Fruit fly (Drosophila melanogaster): Measurements from ENCODE around the gene pzg.

pzg gene

dm6 chr3L:21253761-21254523 is 32.0 kb upstream of the pzg start (continued):
- TF ChIP-seq CG5953 (GFP tag; IDR thresholded peaks at IDR 0.05) (no peak), CG30020 (tag; optimal IDR thresholded peaks at IDR 0.05) (no peak), knrl (GFP tag; IDR thresholded peaks at IDR 0.05; ENCODE audit: partially characterized antibody) (no peak), zen (tag; optimal IDR thresholded peaks at IDR 0.05) (peak; percentile 28), CG11723 (GFP tag; optimal IDR thresholded peaks at IDR 0.05) (no peak), gro (GFP tag; optimal IDR thresholded peaks at IDR 0.05) (no peak), abd-A (tag; optimal IDR thresholded peaks at IDR 0.05) (no peak), CG7372 (GFP tag; IDR thresholded peaks at IDR 0.05) (no peak), CG9876 (GFP tag; optimal IDR thresholded peaks at IDR 0.05) (no peak), h (optimal IDR thresholded peaks at IDR 0.05) (no peak), nmo (GFP tag; optimal IDR thresholded peaks at IDR 0.05) (peak; percentile 73), bowl (GFP tag; IDR thresholded peaks at IDR 0.05) (no peak), Elba2 (GFP tag; optimal IDR thresholded peaks at IDR 0.05) (no peak), CG18619 (GFP tag; optimal IDR thresholded peaks at IDR 0.05) (no peak), twi (tag; optimal IDR thresholded peaks at IDR 0.05) (no peak), CG16779 (GFP tag; IDR thresholded peaks at IDR 0.05) (no peak), CG4854 (GFP tag; optimal IDR thresholded peaks at IDR 0.05) (no peak), lmd (GFP tag; IDR thresholded peaks at IDR 0.05) (peak; percentile 13; the same call in 1 of the 2 replicates), YL-1 (GFP tag; optimal IDR thresholded peaks at IDR 0.05) (no peak), Sox102F (GFP tag; optimal IDR thresholded peaks at IDR 0.05) (peak; percentile 71), sim (GFP tag; IDR thresholded peaks at IDR 0.05) (no peak), ttk (GFP tag; IDR thresholded peaks at IDR 0.05) (no peak), C15 (GFP tag; IDR thresholded peaks at IDR 0.05) (no peak), CG2202 (tag; optimal IDR thresholded peaks at IDR 0.05) (no peak), cg (GFP tag; optimal IDR thresholded peaks at IDR 0.05) (no peak), CG10147 (GFP tag; optimal IDR thresholded peaks at IDR 0.05) (no peak), sima (GFP tag; optimal IDR thresholded peaks at IDR 0.05) (no peak), CG4617 (GFP tag; optimal IDR thresholded peaks at IDR 0.05; ENCODE audit: borderline replicate concordance) (no peak), ab (GFP tag; optimal IDR thresholded peaks at IDR 0.05) (no peak), CG3281 (GFP tag; optimal IDR thresholded peaks at IDR 0.05) (no peak), CG3847 (GFP tag; IDR thresholded peaks at IDR 0.05) (no peak), Neu2 (GFP tag; optimal IDR thresholded peaks at IDR 0.05; ENCODE audit: borderline replicate concordance) (no peak), shn (GFP tag; optimal IDR thresholded peaks at IDR 0.05) (no peak), CG6254 (GFP tag; optimal IDR thresholded peaks at IDR 0.05) (no peak), CG9437 (GFP tag; optimal IDR thresholded peaks at IDR 0.05) (no peak), dm (GFP tag; optimal IDR thresholded peaks at IDR 0.05) (no peak), pros (GFP tag; optimal IDR thresholded peaks at IDR 0.05) (no peak), CG6654 (GFP tag; optimal IDR thresholded peaks at IDR 0.05) (no peak), sr (GFP tag; IDR thresholded peaks at IDR 0.05) (no peak), Doc3 (GFP tag; IDR thresholded peaks at IDR 0.05; ENCODE audit: partially characterized antibody) (no peak), CG11695 (GFP tag; IDR thresholded peaks at IDR 0.05) (no peak), CG33213 (GFP tag; optimal IDR thresholded peaks at IDR 0.05) (no peak), NC2β (GFP tag; optimal IDR thresholded peaks at IDR 0.05) (no peak), CG1529 (GFP tag; optimal IDR thresholded peaks at IDR 0.05) (no peak), tup (GFP tag; optimal IDR thresholded peaks at IDR 0.05) (no peak), emc (GFP tag; optimal IDR thresholded peaks at IDR 0.05) (no peak), gfzf (GFP tag; optimal IDR thresholded peaks at IDR 0.05) (no peak), CG34422 (GFP tag; IDR thresholded peaks at IDR 0.05) (peak; percentile 15; the same call in 1 of the 3 replicates), lov (optimal IDR thresholded peaks at IDR 0.05) (no peak), lov (GFP tag; IDR thresholded peaks at IDR 0.05) (no peak), eve (GFP tag; optimal IDR thresholded peaks at IDR 0.05) (peak in 1 of 2 experiments; percentile 58)

All from whole organism, embryonic.